Fruit fly (Drosophila melanogaster) S2 (cell line): ENCODE measurements around the gene cni.

Experiments used
- CG8478 ChIP-seq: fragments of >200 bp; optimal IDR thresholded peaks from 2 replicates; lab custom pipeline; 2018
- CTCF ChIP-seq, 2 experiments: fragments of >200 bp; optimal IDR thresholded peaks; 2 replicates each; lab custom pipeline; 2018

- no peak for TF ChIP-seq CTCF (optimal IDR thresholded peaks at IDR 0.05; lab: Kevin White, UChicago)
- TF ChIP-seq CG8478 = no peak
Observed at dm6 chr2L:16282856-16283255, 27.7 kb downstream of the cni start.
